Fruit fly (Drosophila melanogaster): ENCODE measurements around the gene Caf1-180.

- TF ChIP-seq D1 (tag; optimal IDR thresholded peaks at IDR 0.05) = no peak
- TF ChIP-seq Pif1A (GFP tag; optimal IDR thresholded peaks at IDR 0.05) = no peak
- no peak for TF ChIP-seq Pif1B (GFP tag; optimal IDR thresholded peaks at IDR 0.05)
- TF ChIP-seq Snoo (tag; optimal IDR thresholded peaks at IDR 0.05) = no peak
- no peak for TF ChIP-seq CG8301 (tag; optimal IDR thresholded peaks at IDR 0.05)
- no peak for TF ChIP-seq CG9948 (tag; optimal IDR thresholded peaks at IDR 0.05)
- TF ChIP-seq gl (tag; optimal IDR thresholded peaks at IDR 0.05) = no peak
- TF ChIP-seq CG32121 (GFP tag; IDR thresholded peaks at IDR 0.05) = no peak
- TF ChIP-seq CG12605 (GFP tag; IDR thresholded peaks at IDR 0.05) = no peak
- no peak for TF ChIP-seq fd96Ca (GFP tag; IDR thresholded peaks at IDR 0.05)
- TF ChIP-seq EcR (GFP tag; optimal IDR thresholded peaks at IDR 0.05) = no peak
- TF ChIP-seq CG10348 (GFP tag; IDR thresholded peaks at IDR 0.05) = no peak
- TF ChIP-seq CG17806 (tag; optimal IDR thresholded peaks at IDR 0.05) = no peak
Measured at dm6 chrX:8627171-8627570, 21.1 kb upstream of the Caf1-180 start.

All from whole organism, pupa.